Fruit fly (Drosophila melanogaster) whole organism: ENCODE results near the gene Eip93F.

Experiments used
- CG8478 ChIP-seq: fragments of >200 bp; optimal IDR thresholded peaks from 2 replicates; lab custom pipeline; 2018; ENCODE audit warnings: inconsistent platforms
- Dll ChIP-seq: fragments of >200 bp; optimal IDR thresholded peaks from 2 replicates; lab custom pipeline; 2017
- EcR ChIP-seq, 2 experiments: fragments of >200 bp; optimal IDR thresholded peaks; 2 replicates each; lab custom pipeline; 2017; ENCODE audit warnings: missing biosample characterization in 2 of 2, missing genetic modification characterization in 2 of 2, missing genetic modification reagents in 2 of 2
- pan ChIP-seq: fragments of >200 bp; optimal IDR thresholded peaks from 2 replicates; lab custom pipeline; 2017
- psq ChIP-seq: fragments of >200 bp; optimal IDR thresholded peaks from 2 replicates; lab custom pipeline; 2017
- usp ChIP-seq: fragments of >200 bp; optimal IDR thresholded peaks from 2 replicates; lab custom pipeline; 2017; ENCODE audit warnings: missing biosample characterization, missing genetic modification characterization, mixed read lengths

Eip93F gene

dm6 chr3R:21922674-21923323 lies 26.1 kb upstream of the Eip93F start:
- no peak for TF ChIP-seq usp (GFP tag; lab: Kevin White, UChicago)
- TF ChIP-seq psq = no peak
- TF ChIP-seq pan = no peak
- peak; percentile 45 for TF ChIP-seq Dll (lab: Kevin White, UChicago)
- TF ChIP-seq EcR (GFP tag; optimal IDR thresholded peaks at IDR 0.05; lab: Kevin White, UChicago) = peak in 1 of 2 experiments; percentile 29
- TF ChIP-seq CG8478 = no peak

dm6 chr3R:21923742-21924141 lies 25.2 kb upstream of the Eip93F start:
- peak in 1 of 2 experiments; percentile 57 for TF ChIP-seq EcR (GFP tag; optimal IDR thresholded peaks at IDR 0.05; lab: Kevin White, UChicago)
- no peak for TF ChIP-seq psq

- TF ChIP-seq EcR (GFP tag; optimal IDR thresholded peaks at IDR 0.05; lab: Kevin White, UChicago) = no peak
- TF ChIP-seq Dll (lab: Kevin White, UChicago) = no peak
- no peak for TF ChIP-seq CG8478
- TF ChIP-seq pan = no peak
- no peak for TF ChIP-seq psq
- no peak for TF ChIP-seq usp (GFP tag; lab: Kevin White, UChicago)
Observed at dm6 chr3R:21928214-21928613, 20.7 kb upstream of the Eip93F start.

- TF ChIP-seq CG8478 (no peak), psq (no peak), pan (no peak)
Observed at dm6 chr3R:21931346-21931745, 17.6 kb upstream of the Eip93F start.

dm6 chr3R:21933952-21934351 lies 15.0 kb upstream of the Eip93F start:
- TF ChIP-seq pan (no peak), CG8478 (no peak)

- TF ChIP-seq usp (GFP tag; lab: Kevin White, UChicago) (no peak), pan (no peak), psq (no peak), Dll (lab: Kevin White, UChicago) (no peak), EcR (GFP tag; optimal IDR thresholded peaks at IDR 0.05; lab: Kevin White, UChicago) (no peak), CG8478 (no peak)
Observed at dm6 chr3R:21935191-21935590, 13.7 kb upstream of the Eip93F start.

- no peak for TF ChIP-seq CG8478
- TF ChIP-seq Dll (lab: Kevin White, UChicago) = no peak
- no peak for TF ChIP-seq pan
- TF ChIP-seq usp (GFP tag; lab: Kevin White, UChicago) = no peak
- no peak for TF ChIP-seq psq
- TF ChIP-seq EcR (GFP tag; optimal IDR thresholded peaks at IDR 0.05; lab: Kevin White, UChicago) = no peak
Observed at dm6 chr3R:21937075-21937950, 11.6 kb upstream of the Eip93F start.

- TF ChIP-seq Dll (lab: Kevin White, UChicago) (no peak), CG8478 (no peak), usp (GFP tag; lab: Kevin White, UChicago) (no peak), EcR (GFP tag; optimal IDR thresholded peaks at IDR 0.05; lab: Kevin White, UChicago) (no peak)
Observed at dm6 chr3R:21937951-21938286, 11.0 kb upstream of the Eip93F start.

dm6 chr3R:21938464-21939095 lies 10.3 kb upstream of the Eip93F start:
- TF ChIP-seq CG8478 (no peak), Dll (lab: Kevin White, UChicago) (no peak), EcR (GFP tag; optimal IDR thresholded peaks at IDR 0.05; lab: Kevin White, UChicago) (no peak), pan (no peak), psq (no peak), usp (GFP tag; lab: Kevin White, UChicago) (no peak)

dm6 chr3R:21939110-21939509 lies 9.8 kb upstream of the Eip93F start:
- no peak for TF ChIP-seq usp (GFP tag; lab: Kevin White, UChicago)
- no peak for TF ChIP-seq EcR (GFP tag; optimal IDR thresholded peaks at IDR 0.05; lab: Kevin White, UChicago)
- no peak for TF ChIP-seq Dll (lab: Kevin White, UChicago)
- TF ChIP-seq CG8478 = no peak
- TF ChIP-seq psq = no peak
- no peak for TF ChIP-seq pan

- TF ChIP-seq psq (no peak), Dll (lab: Kevin White, UChicago) (no peak), CG8478 (no peak), usp (GFP tag; lab: Kevin White, UChicago) (no peak), pan (no peak), EcR (GFP tag; optimal IDR thresholded peaks at IDR 0.05; lab: Kevin White, UChicago) (no peak)
Observed at dm6 chr3R:21940172-21940571, 8.7 kb upstream of the Eip93F start.

dm6 chr3R:21940884-21941390 lies 8.0 kb upstream of the Eip93F start:
- TF ChIP-seq EcR (GFP tag; optimal IDR thresholded peaks at IDR 0.05; lab: Kevin White, UChicago) (peak in 1 of 2 experiments; percentile 84), Dll (lab: Kevin White, UChicago) (no peak)

- no peak for TF ChIP-seq EcR (GFP tag; optimal IDR thresholded peaks at IDR 0.05; lab: Kevin White, UChicago)
- TF ChIP-seq usp (GFP tag; lab: Kevin White, UChicago) = no peak
- no peak for TF ChIP-seq Dll (lab: Kevin White, UChicago)
- TF ChIP-seq psq = no peak
- TF ChIP-seq CG8478 = no peak
- TF ChIP-seq pan = no peak
Observed at dm6 chr3R:21941426-21941924, 7.4 kb upstream of the Eip93F start.
